Worm (Caenorhabditis elegans) whole organism, midembryonic: ENCODE data around the gene T22F3.11.
"Not testable (repeated sequence)": the region's sequence is repeated elsewhere in the genome, so short reads cannot be mapped to it uniquely, and the experiment has no call there.

Source experiments
- T22C8.4 ChIP-seq: fragments of 200-800 bp; sonication (Bioruptor generic); IDR thresholded peaks from 2 replicates; pipeline ENCODE4 v1.3.6; 2022; ENCODE audit warnings: missing genetic modification characterization, missing compliant biosample characterization
- cog-1 ChIP-seq: sonication (generic microtip); optimal IDR thresholded peaks from 2 replicates; lab custom pipeline; 2016; ENCODE audit warnings: missing genetic modification characterization, missing compliant biosample characterization
- flt-1 ChIP-seq: fragments of 200-800 bp; sonication (Bioruptor generic); IDR thresholded peaks from 2 replicates; pipeline ENCODE4 v1.3.6; 2022; ENCODE audit warnings: missing genetic modification characterization, missing compliant biosample characterization
- klf-2 ChIP-seq: fragments of 200-800 bp; sonication (Bioruptor generic); conservative IDR thresholded peaks from 2 replicates; pipeline ENCODE4 v1.3.6; 2022; ENCODE audit warnings: missing genetic modification reagents, missing genetic modification characterization, missing compliant biosample characterization
- med-1 ChIP-seq: sonication (generic microtip); optimal IDR thresholded peaks from 2 replicates; lab custom pipeline; 2017; ENCODE audit warnings: missing genetic modification characterization, mild to moderate bottlenecking, missing compliant biosample characterization, antibody characterized with exemption, missing genetic modification reagents; ENCODE audit not compliant: insufficient read depth
- ref-1 ChIP-seq: fragments of 200-800 bp; sonication (Bioruptor generic); conservative IDR thresholded peaks from 2 replicates; pipeline ENCODE4 v1.3.6; 2022; ENCODE audit warnings: missing genetic modification reagents, missing genetic modification characterization, missing compliant biosample characterization
- tab-1 ChIP-seq: fragments of 200-800 bp; sonication (Bioruptor generic); IDR thresholded peaks from 2 replicates; pipeline ENCODE4 v1.3.6; 2022; ENCODE audit warnings: missing genetic modification characterization, missing compliant biosample characterization
- ztf-23 ChIP-seq: fragments of 200-800 bp; sonication (Bioruptor generic); IDR thresholded peaks from 2 replicates; pipeline ENCODE4 v1.3.6; 2022; ENCODE audit warnings: missing genetic modification reagents, missing genetic modification characterization, missing compliant biosample characterization
- ztf-29 ChIP-seq: fragments of 200-800 bp; sonication (Bioruptor generic); IDR thresholded peaks from 2 replicates; pipeline ENCODE4 v1.3.6; 2022; ENCODE audit warnings: missing genetic modification reagents, missing genetic modification characterization, missing compliant biosample characterization

DNA sequence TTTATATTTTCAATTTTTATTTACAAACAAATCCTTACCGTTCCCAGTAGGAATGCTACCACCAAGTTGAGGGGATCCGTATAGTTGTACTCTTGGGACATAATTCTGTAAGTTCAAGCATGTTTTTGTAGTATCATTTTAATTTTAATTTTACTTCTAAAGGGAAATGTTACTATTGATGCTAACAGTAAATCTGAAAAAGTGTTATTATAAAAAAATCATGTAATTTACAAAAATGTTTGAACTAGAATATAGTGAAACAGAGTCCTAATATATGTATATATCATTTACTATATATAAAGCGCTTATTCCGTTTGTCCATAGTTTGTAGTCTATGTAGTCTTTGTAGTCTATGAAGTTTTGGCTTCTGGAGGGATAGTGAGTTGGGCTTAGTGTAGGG is 6.3 kb upstream of the T22F3.11 start, which contains the start of gene srx-93:
- TF ChIP-seq tab-1; flt-1 (GFP tag; lab: Robert Waterston, UW); ztf-29 (GFP tag; lab: Robert Waterston, UW); ztf-23 (GFP tag; lab: Robert Waterston, UW); cog-1 (tag; lab: Kevin White, UChicago); klf-2; T22C8.4; med-1 (GFP tag; lab: Kevin White, UChicago); ref-1 (GFP tag; lab: Robert Waterston, UW): not testable (repeated sequence)
